Worm (Caenorhabditis elegans): ENCODE data around the gene D2085.7.

The D2085.7 gene

ce11 chrII:8602337-8602944 is 38.7 kb upstream of the D2085.7 start, which contains the start of the genes cpf-1 and rpl-26:
TSS of gene cpf-1 (minus strand) at chrII:8602440.
TSS of gene rpl-26 (plus strand) at chrII:8602785.
- peak; percentile 4 for TF ChIP-seq sma-3 (GFP tag; optimal IDR thresholded peaks at IDR 0.05)
- TF ChIP-seq nhr-129 (tag; optimal IDR thresholded peaks at IDR 0.05): peak; percentile 47
- TF ChIP-seq gmeb-1 (tag; optimal IDR thresholded peaks at IDR 0.05): peak; percentile 71
- peak; percentile 24 for TF ChIP-seq sma-9 (GFP tag; optimal IDR thresholded peaks at IDR 0.05)
- TF ChIP-seq sma-9 (tag; optimal IDR thresholded peaks at IDR 0.05): no peak
- peak; percentile 75 for TF ChIP-seq snpc-4 (tag; optimal IDR thresholded peaks at IDR 0.05)
- TF ChIP-seq nhr-237 (tag; optimal IDR thresholded peaks at IDR 0.05): no peak
- peak; percentile 60 for TF ChIP-seq crh-2 (tag; optimal IDR thresholded peaks at IDR 0.05)
- no peak for TF ChIP-seq blmp-1 (tag; optimal IDR thresholded peaks at IDR 0.05; ENCODE audit: insufficient read depth)
- no peak for TF ChIP-seq ceh-16 (tag; optimal IDR thresholded peaks at IDR 0.05)
- TF ChIP-seq mdl-1 (tag; optimal IDR thresholded peaks at IDR 0.05): no peak
- TF ChIP-seq fos-1 (tag; optimal IDR thresholded peaks at IDR 0.05): peak; percentile 33
- TF ChIP-seq lin-11 (tag; optimal IDR thresholded peaks at IDR 0.05): no peak
- no peak for TF ChIP-seq skn-1 (tag; optimal IDR thresholded peaks at IDR 0.05)
- peak; percentile 75 for TF ChIP-seq unc-55 (GFP tag; optimal IDR thresholded peaks at IDR 0.05)
- TF ChIP-seq sem-4 (tag; optimal IDR thresholded peaks at IDR 0.05): peak; percentile 49
- peak; percentile 22 to 89 for TF ChIP-seq lsy-2 (tag; optimal IDR thresholded peaks at IDR 0.05)
- TF ChIP-seq C34F6.9 (tag; optimal IDR thresholded peaks at IDR 0.05): peak; percentile 77

DNA sequence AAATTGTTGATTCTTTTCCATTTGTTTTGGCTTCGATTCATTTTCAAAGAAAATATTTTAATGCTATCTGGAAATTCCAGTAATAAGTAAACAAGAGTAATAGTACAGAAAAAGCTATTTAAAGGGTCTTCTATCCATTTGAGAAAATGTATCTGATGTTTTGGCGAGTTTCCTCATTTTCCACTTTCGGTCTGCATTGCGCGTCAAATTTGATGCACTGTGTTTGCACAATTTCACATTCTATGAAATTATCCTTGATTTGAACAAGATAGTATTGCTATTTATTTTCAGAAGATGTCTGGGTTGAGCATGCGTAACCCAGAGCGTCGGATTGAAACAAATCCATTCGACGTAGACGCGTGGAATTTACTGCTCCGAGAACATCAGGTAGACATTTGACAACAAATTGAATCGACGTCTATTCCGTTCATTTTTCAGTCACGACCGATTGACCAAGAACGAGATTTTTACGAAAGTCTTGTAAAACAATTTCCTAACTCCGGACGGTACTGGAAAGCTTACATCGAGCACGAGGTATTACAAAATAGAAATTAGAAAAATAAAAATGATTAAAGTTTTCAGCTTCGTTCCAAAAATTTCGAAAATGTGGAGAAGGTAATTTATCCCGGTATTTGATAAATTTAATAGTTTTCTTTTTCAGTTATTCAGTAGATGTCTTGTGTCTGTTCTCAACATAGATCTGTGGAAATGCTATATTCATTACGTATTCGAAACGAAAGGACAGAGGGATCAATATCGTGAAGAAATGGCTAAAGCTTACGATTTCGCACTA is 37.4 kb upstream of the D2085.7 start, which contains the start of gene suf-1:
suf-1 (plus strand) TSS at position 280 of the 793 bp plus-strand sequence.
- TF ChIP-seq sem-4 (tag; optimal IDR thresholded peaks at IDR 0.05) (peak; percentile 35), fos-1 (tag; optimal IDR thresholded peaks at IDR 0.05) (peak; percentile 9), lin-13 (GFP tag; optimal IDR thresholded peaks at IDR 0.05) (peak; percentile 33), R02D3.7 (tag; optimal IDR thresholded peaks at IDR 0.05) (no peak), nhr-21 (tag; optimal IDR thresholded peaks at IDR 0.05) (peak; percentile 35), sma-9 (GFP tag; optimal IDR thresholded peaks at IDR 0.05) (peak; percentile 8), sma-9 (tag; optimal IDR thresholded peaks at IDR 0.05) (no peak), crh-2 (tag; optimal IDR thresholded peaks at IDR 0.05) (peak; percentile 36), snpc-4 (tag; optimal IDR thresholded peaks at IDR 0.05) (no peak), nhr-129 (tag; optimal IDR thresholded peaks at IDR 0.05) (peak; percentile 14), lsy-2 (tag; optimal IDR thresholded peaks at IDR 0.05) (peak in 1 of 2 experiments; percentile 58)

- TF ChIP-seq nhr-12 (tag; optimal IDR thresholded peaks at IDR 0.05) (no peak), sem-4 (tag; optimal IDR thresholded peaks at IDR 0.05) (no peak), nhr-23 (tag; optimal IDR thresholded peaks at IDR 0.05) (no peak), elt-3 (tag; optimal IDR thresholded peaks at IDR 0.05) (no peak), ceh-16 (tag; optimal IDR thresholded peaks at IDR 0.05) (no peak), lin-13 (GFP tag; optimal IDR thresholded peaks at IDR 0.05) (no peak), dmd-4 (tag; optimal IDR thresholded peaks at IDR 0.05) (no peak), sma-9 (GFP tag; optimal IDR thresholded peaks at IDR 0.05) (no peak), sma-9 (tag; optimal IDR thresholded peaks at IDR 0.05) (no peak), snpc-4 (tag; optimal IDR thresholded peaks at IDR 0.05) (no peak), mab-5 (tag; optimal IDR thresholded peaks at IDR 0.05) (no peak), ZK546.5 (tag; optimal IDR thresholded peaks at IDR 0.05) (no peak), crh-2 (tag; optimal IDR thresholded peaks at IDR 0.05) (no peak), ztf-4 (tag; optimal IDR thresholded peaks at IDR 0.05) (no peak), unc-39 (tag; optimal IDR thresholded peaks at IDR 0.05) (no peak), ztf-11 (tag; optimal IDR thresholded peaks at IDR 0.05) (no peak), mbf-1 (tag; optimal IDR thresholded peaks at IDR 0.05) (no peak)
Measured at ce11 chrII:8606549-8606948, 34.6 kb upstream of the D2085.7 start, which contains the start of gene F28C6.8. TSS of gene F28C6.8 (plus strand) at chrII:8606849.

ce11 chrII:8607662-8608061 is 33.5 kb upstream of the D2085.7 start, which contains the start of gene F28C6.10:
TSS of gene F28C6.10 (plus strand) at chrII:8607962.
- no peak for TF ChIP-seq peb-1 (tag; optimal IDR thresholded peaks at IDR 0.05)
- TF ChIP-seq ztf-4 (tag; optimal IDR thresholded peaks at IDR 0.05): no peak
- TF ChIP-seq egl-27 (tag; optimal IDR thresholded peaks at IDR 0.05): no peak
- TF ChIP-seq snpc-4 (tag; optimal IDR thresholded peaks at IDR 0.05): no peak
- no peak for TF ChIP-seq ama-1 (optimal IDR thresholded peaks at IDR 0.05)
